Fruit fly (Drosophila melanogaster) whole organism, embryonic: ENCODE data around the gene CG7943.

Experiments
- Atf6 ChIP-seq: fragments of 200-800 bp; sonication (Bioruptor generic); IDR thresholded peaks from 2 replicates; pipeline ENCODE4 v1.3.6; 2022; ENCODE audit warnings: missing biosample characterization, missing genetic modification characterization
- Awh ChIP-seq: fragments of 200-800 bp; sonication (Bioruptor generic); IDR thresholded peaks from 2 replicates; pipeline ENCODE4, ENCODE4 v1.3.6; 2022; ENCODE audit warnings: missing biosample characterization, missing genetic modification characterization
- Bgb ChIP-seq: fragments of 200-800 bp; sonication (Bioruptor generic); IDR thresholded peaks from 2 replicates; pipeline ENCODE4 v1.3.6; 2022; ENCODE audit warnings: missing biosample characterization, missing genetic modification characterization; ENCODE audit not compliant: partially characterized antibody
- CG10147 ChIP-seq: fragments of 200-800 bp; sonication (Bioruptor generic); optimal IDR thresholded peaks from 2 replicates; lab custom pipeline; 2019; ENCODE audit warnings: missing biosample characterization, mild to moderate bottlenecking, missing genetic modification characterization, moderate library complexity
- CG11504 ChIP-seq: fragments of 200-800 bp; sonication (Bioruptor generic); optimal IDR thresholded peaks from 3 replicates; lab custom pipeline; 2019; ENCODE audit warnings: missing biosample characterization, mild to moderate bottlenecking, missing genetic modification characterization, moderate library complexity
- CG13424 ChIP-seq: fragments of 200-800 bp; sonication (Bioruptor generic); optimal IDR thresholded peaks from 2 replicates; lab custom pipeline; 2019; ENCODE audit warnings: missing biosample characterization, mild to moderate bottlenecking, missing genetic modification characterization, moderate library complexity
- CG15269 ChIP-seq: fragments of 200-800 bp; sonication (Bioruptor generic); optimal IDR thresholded peaks from 2 replicates; lab custom pipeline; 2018; ENCODE audit warnings: missing biosample characterization, mild to moderate bottlenecking, missing genetic modification characterization, moderate library complexity
- CG17186 ChIP-seq: fragments of 200-800 bp; sonication (Bioruptor generic); optimal IDR thresholded peaks from 3 replicates; lab custom pipeline; 2017; ENCODE audit warnings: missing biosample characterization, missing genetic modification reagents, missing genetic modification characterization
- CG17361 ChIP-seq: fragments of 200-800 bp; sonication (Bioruptor generic); IDR thresholded peaks from 3 replicates; pipeline ENCODE4 v1.3.6; 2022; ENCODE audit warnings: missing biosample characterization, missing genetic modification characterization
- CG17829 ChIP-seq: fragments of 200-800 bp; optimal IDR thresholded peaks from 2 replicates; lab custom pipeline; 2019; ENCODE audit warnings: missing biosample characterization, mild to moderate bottlenecking, missing genetic modification characterization, moderate library complexity
- CG18262 ChIP-seq: fragments of 200-800 bp; optimal IDR thresholded peaks from 3 replicates; lab custom pipeline; 2019; ENCODE audit warnings: missing biosample characterization, mild to moderate bottlenecking, missing genetic modification characterization, moderate library complexity
- CG2678 ChIP-seq: fragments of 200-800 bp; sonication (Bioruptor generic); optimal IDR thresholded peaks from 3 replicates; lab custom pipeline; 2019; ENCODE audit warnings: missing biosample characterization, mild to moderate bottlenecking, missing genetic modification characterization, moderate library complexity
- CG2712 ChIP-seq: fragments of 200-800 bp; optimal IDR thresholded peaks from 3 replicates; lab custom pipeline; 2019; ENCODE audit warnings: missing biosample characterization, mild to moderate bottlenecking, missing genetic modification characterization, moderate library complexity
- CG30403 ChIP-seq: fragments of 200-800 bp; sonication (Bioruptor generic); optimal IDR thresholded peaks from 3 replicates; lab custom pipeline; 2016; ENCODE audit warnings: missing biosample characterization, missing genetic modification characterization
- CG31224 ChIP-seq: fragments of 200-800 bp; sonication (Bioruptor generic); IDR thresholded peaks from 2 replicates; pipeline ENCODE4 v1.3.6; 2022; ENCODE audit warnings: missing biosample characterization, missing genetic modification characterization
- CG32532 ChIP-seq: fragments of 200-800 bp; sonication (Bioruptor generic); IDR thresholded peaks from 2 replicates; pipeline ENCODE4 v1.3.6; 2022; ENCODE audit warnings: missing biosample characterization, missing genetic modification characterization
- CG4360 ChIP-seq: fragments of 200-800 bp; sonication (Bioruptor generic); IDR thresholded peaks from 2 replicates; pipeline ENCODE4 v1.3.6; 2022; ENCODE audit warnings: missing biosample characterization, missing genetic modification characterization
- CG4424 ChIP-seq: fragments of 200-800 bp; sonication (Bioruptor generic); optimal IDR thresholded peaks from 3 replicates; lab custom pipeline; 2016; ENCODE audit warnings: missing biosample characterization, missing genetic modification characterization
- CG4730 ChIP-seq: fragments of 200-800 bp; sonication (Bioruptor generic); IDR thresholded peaks from 2 replicates; pipeline ENCODE4 v1.3.6; 2022; ENCODE audit warnings: missing biosample characterization, missing genetic modification characterization
- CG5245 ChIP-seq: fragments of 200-800 bp; sonication (Bioruptor generic); optimal IDR thresholded peaks from 3 replicates; lab custom pipeline; 2016; ENCODE audit warnings: missing biosample characterization, missing genetic modification characterization
- CG6689 ChIP-seq: fragments of 200-800 bp; sonication (Bioruptor generic); IDR thresholded peaks from 2 replicates; pipeline ENCODE4 v1.3.6; 2022; ENCODE audit warnings: missing biosample characterization, missing genetic modification characterization
- CG8089 ChIP-seq: fragments of 200-800 bp; sonication (Bioruptor generic); optimal IDR thresholded peaks from 3 replicates; lab custom pipeline; 2016; ENCODE audit warnings: missing biosample characterization, missing genetic modification characterization
- CG8765 ChIP-seq: fragments of 200-800 bp; sonication (Bioruptor generic); IDR thresholded peaks from 2 replicates; pipeline ENCODE4 v1.3.6; 2022; ENCODE audit warnings: missing biosample characterization, missing genetic modification characterization
- CG8924 ChIP-seq: fragments of 200-800 bp; optimal IDR thresholded peaks from 3 replicates; lab custom pipeline; 2019; ENCODE audit warnings: missing biosample characterization, mild to moderate bottlenecking, missing genetic modification characterization, moderate library complexity
- CTCF ChIP-seq: fragments of 200-800 bp; sonication (Bioruptor generic); optimal IDR thresholded peaks from 2 replicates; lab custom pipeline; 2017; ENCODE audit warnings: missing biosample characterization, mild to moderate bottlenecking, missing genetic modification characterization, moderate library complexity
- D ChIP-seq, 2 experiments: fragments of 200-800 bp in 1 of 2; fragments of >200 bp in 1 of 2; sonication (Bioruptor generic) in 1 of 2; optimal IDR thresholded peaks; 2 replicates in 1 of 2; 3 replicates in 1 of 2; lab custom pipeline; 2017; ENCODE audit warnings: mild to moderate bottlenecking in 1 of 2, missing biosample characterization in 1 of 2, missing genetic modification characterization in 1 of 2, missing genetic modification reagents in 1 of 2
- D19A ChIP-seq: fragments of 200-800 bp; optimal IDR thresholded peaks from 3 replicates; lab custom pipeline; 2019; ENCODE audit warnings: missing biosample characterization, mild to moderate bottlenecking, missing genetic modification characterization, moderate library complexity
- Dek ChIP-seq: fragments of 200-800 bp; sonication (Bioruptor generic); optimal IDR thresholded peaks from 3 replicates; lab custom pipeline; 2019; ENCODE audit warnings: missing biosample characterization, mild to moderate bottlenecking, missing genetic modification characterization, moderate library complexity
- HLH3B ChIP-seq: fragments of 200-800 bp; sonication (Bioruptor generic); IDR thresholded peaks from 2 replicates; pipeline ENCODE4 v1.3.6; 2022; ENCODE audit warnings: missing biosample characterization, missing genetic modification characterization
- HmgZ ChIP-seq: fragments of 200-800 bp; sonication (Bioruptor generic); optimal IDR thresholded peaks from 2 replicates; lab custom pipeline; 2018; ENCODE audit warnings: missing biosample characterization, mild to moderate bottlenecking, missing genetic modification characterization
- Poxn ChIP-seq: fragments of 200-800 bp; sonication (Bioruptor generic); IDR thresholded peaks from 2 replicates; pipeline ENCODE4 v1.3.6; 2022; ENCODE audit warnings: missing biosample characterization, missing genetic modification characterization
- Sox102F ChIP-seq: fragments of 200-800 bp; sonication (Bioruptor generic); optimal IDR thresholded peaks from 2 replicates; lab custom pipeline; 2018; ENCODE audit warnings: missing biosample characterization, mild to moderate bottlenecking, missing genetic modification characterization, moderate library complexity
- Ssrp ChIP-seq: fragments of 200-800 bp; sonication (Bioruptor generic); optimal IDR thresholded peaks from 2 replicates; lab custom pipeline; 2018; ENCODE audit warnings: missing biosample characterization, mild to moderate bottlenecking, missing genetic modification characterization, moderate library complexity
- ap ChIP-seq: fragments of 200-800 bp; sonication (Bioruptor generic); IDR thresholded peaks from 2 replicates; pipeline ENCODE4 v1.3.6; 2022; ENCODE audit warnings: missing biosample characterization, missing genetic modification characterization
- ase ChIP-seq: fragments of 200-800 bp; sonication (Bioruptor generic); IDR thresholded peaks from 3 replicates; pipeline ENCODE4 v1.3.6; 2022; ENCODE audit warnings: missing biosample characterization, missing genetic modification characterization
- bsh ChIP-seq, 2 experiments: fragments of 200-800 bp; sonication (Bioruptor generic); optimal IDR thresholded peaks; 2 replicates each; lab custom pipeline; 2017 to 2018; ENCODE audit warnings: mild to moderate bottlenecking in 2 of 2, missing biosample characterization in 2 of 2, missing genetic modification characterization in 2 of 2, moderate library complexity in 1 of 2
- ci ChIP-seq: fragments of 200-800 bp; sonication (Bioruptor generic); IDR thresholded peaks from 3 replicates; pipeline ENCODE4 v1.3.6; 2022; ENCODE audit warnings: missing biosample characterization, missing genetic modification characterization
- croc ChIP-seq: fragments of 200-800 bp; sonication (Bioruptor generic); conservative IDR thresholded peaks from 3 replicates; pipeline ENCODE4 v1.3.6; 2022; ENCODE audit warnings: missing biosample characterization, missing genetic modification characterization
- cwo ChIP-seq: fragments of 200-800 bp; sonication (Bioruptor generic); optimal IDR thresholded peaks from 3 replicates; lab custom pipeline; 2017; ENCODE audit warnings: missing biosample characterization, missing genetic modification characterization, mild to moderate bottlenecking, moderate library complexity, missing genetic modification reagents
- dysf ChIP-seq: fragments of 200-800 bp; sonication (Bioruptor generic); IDR thresholded peaks from 3 replicates; pipeline ENCODE4 v1.3.6; 2022; ENCODE audit warnings: missing biosample characterization, missing genetic modification characterization
- fd96Cb ChIP-seq: fragments of 200-800 bp; sonication (Bioruptor generic); optimal IDR thresholded peaks from 2 replicates; lab custom pipeline; 2018; ENCODE audit warnings: missing biosample characterization, mild to moderate bottlenecking, missing genetic modification characterization, moderate library complexity
- ken ChIP-seq: fragments of 200-800 bp; sonication (Bioruptor generic); IDR thresholded peaks from 3 replicates; pipeline ENCODE4 v1.3.6; 2022; ENCODE audit warnings: missing biosample characterization, missing genetic modification characterization
- lmd ChIP-seq: fragments of 200-800 bp; sonication (Bioruptor generic); IDR thresholded peaks from 2 replicates; pipeline ENCODE4 v1.3.6; 2022; ENCODE audit warnings: missing biosample characterization, missing genetic modification characterization
- mam ChIP-seq: fragments of 200-800 bp; sonication (Bioruptor generic); optimal IDR thresholded peaks from 3 replicates; lab custom pipeline; 2016; ENCODE audit warnings: missing biosample characterization, missing genetic modification characterization
- nau ChIP-seq: fragments of 200-800 bp; sonication (Bioruptor generic); optimal IDR thresholded peaks from 3 replicates; lab custom pipeline; 2017; ENCODE audit warnings: missing biosample characterization, mild to moderate bottlenecking, missing genetic modification characterization, missing genetic modification reagents
- ranshi ChIP-seq: fragments of 200-800 bp; sonication (Bioruptor generic); IDR thresholded peaks from 2 replicates; pipeline ENCODE4 v1.3.6; 2022; ENCODE audit warnings: missing biosample characterization, missing genetic modification characterization
- ro ChIP-seq: fragments of 200-800 bp; sonication (Bioruptor generic); IDR thresholded peaks from 2 replicates; pipeline ENCODE4 v1.3.6; 2022; ENCODE audit warnings: missing biosample characterization, missing genetic modification characterization
- row ChIP-seq: fragments of 200-800 bp; sonication (Bioruptor generic); IDR thresholded peaks from 3 replicates; pipeline ENCODE4 v1.3.6; 2022; ENCODE audit warnings: missing biosample characterization, missing genetic modification characterization
- shn ChIP-seq: fragments of 200-800 bp; sonication (Bioruptor generic); optimal IDR thresholded peaks from 3 replicates; lab custom pipeline; 2016; ENCODE audit warnings: missing biosample characterization, missing genetic modification characterization
- sisA ChIP-seq: fragments of 200-800 bp; sonication (Bioruptor generic); IDR thresholded peaks from 2 replicates; pipeline ENCODE4 v1.3.6; 2022; ENCODE audit warnings: missing biosample characterization, missing genetic modification characterization
- stc ChIP-seq: fragments of 200-800 bp; sonication (Bioruptor generic); IDR thresholded peaks from 2 replicates; pipeline ENCODE4 v1.3.6; 2022; ENCODE audit warnings: missing biosample characterization, missing genetic modification characterization

Gene CG7943

DNA sequence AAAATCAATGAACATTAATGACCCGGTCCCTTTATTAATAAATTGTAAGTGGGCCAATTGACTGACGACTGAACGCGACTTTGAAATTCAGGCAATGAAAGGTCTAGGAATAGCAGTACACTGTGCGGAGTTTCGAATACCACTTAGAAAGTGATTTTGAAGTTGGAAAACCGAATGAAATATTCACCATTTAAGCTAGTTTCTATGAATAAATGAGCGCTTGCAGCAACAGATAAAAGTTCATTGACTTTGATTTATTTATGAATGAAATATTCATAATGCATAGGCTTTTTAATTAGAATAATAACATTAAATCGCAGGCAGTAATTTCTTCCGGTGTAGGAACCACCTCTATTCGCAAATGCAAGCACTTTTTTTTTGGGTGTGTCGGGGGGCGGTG lies 25.3 kb upstream of the CG7943 start (continued):
- TF ChIP-seq Bgb (no peak), CG31224 (GFP tag; lab: Robert Waterston, UW) (no peak), Ssrp (tag; lab: Kevin White, UChicago) (peak; percentile 40), CTCF (GFP tag; lab: Kevin White, UChicago) (no peak), Awh (GFP tag; lab: Robert Waterston, UW) (0 out of 2 replicates have a peak, but pooled peaks have one; percentile 46), ap (GFP tag; lab: Robert Waterston, UW) (0 out of 2 replicates have a peak, but pooled peaks have one; percentile 8), CG30403 (GFP tag; lab: Kevin White, UChicago) (peak; percentile 44), CG17361 (GFP tag; lab: Robert Waterston, UW) (0 out of 3 replicates have a peak, but pooled peaks have one; percentile 16), cwo (peak; percentile 8), CG4730 (GFP tag; lab: Robert Waterston, UW) (0 out of 2 replicates have a peak, but pooled peaks have one; percentile 27), croc (GFP tag; lab: Robert Waterston, UW) (no peak), Poxn (GFP tag; lab: Robert Waterston, UW) (no peak), CG15269 (peak; percentile 32), ro (no peak), CG5245 (GFP tag; lab: Kevin White, UChicago) (no peak), CG18262 (tag; lab: Kevin White, UChicago) (peak; percentile 32), mam (GFP tag; lab: Kevin White, UChicago) (no peak), CG2678 (tag; lab: Kevin White, UChicago) (peak; percentile 38), ken (GFP tag; lab: Robert Waterston, UW) (no peak), bsh (GFP tag; optimal IDR thresholded peaks at IDR 0.05; lab: Kevin White, UChicago) (peak in 1 of 2 experiments; percentile 29), shn (GFP tag; lab: Kevin White, UChicago) (no peak), CG10147 (GFP tag; lab: Kevin White, UChicago) (no peak), D19A (no peak), fd96Cb (tag; lab: Kevin White, UChicago) (peak; percentile 43), ase (GFP tag; lab: Robert Waterston, UW) (no peak), CG6689 (GFP tag; lab: Robert Waterston, UW) (peak; percentile 44; the same call in 1 of the 2 replicates), ranshi (GFP tag; lab: Robert Waterston, UW) (peak; percentile 9; the same call in 1 of the 2 replicates), CG8765 (no peak), HLH3B (GFP tag; lab: Robert Waterston, UW) (0 out of 2 replicates have a peak, but pooled peaks have one; percentile 8), Dek (tag; lab: Kevin White, UChicago) (peak; percentile 8), Atf6 (GFP tag; lab: Robert Waterston, UW) (peak; percentile 24; the same call in 1 of the 2 replicates), CG4424 (peak; percentile 29), sisA (peak; percentile 29; the same call in 1 of the 2 replicates), nau (GFP tag; lab: Kevin White, UChicago) (no peak), row (GFP tag; lab: Robert Waterston, UW) (peak; percentile 58), stc (GFP tag; lab: Robert Waterston, UW) (peak; percentile 9; the same call in 1 of the 2 replicates), CG8924 (tag; lab: Kevin White, UChicago) (peak; percentile 8), CG2712 (tag; lab: Kevin White, UChicago) (peak; percentile 30), CG17829 (tag; lab: Kevin White, UChicago) (peak; percentile 18), CG17186 (GFP tag; lab: Kevin White, UChicago) (no peak), Sox102F (no peak), lmd (GFP tag; lab: Robert Waterston, UW) (peak; percentile 30; the same call in 1 of the 2 replicates), ci (GFP tag; lab: Robert Waterston, UW) (no peak), dysf (peak; percentile 59; the same call in 1 of the 3 replicates), D (optimal IDR thresholded peaks at IDR 0.05; lab: Kevin White, UChicago) (no peak), D (GFP tag; optimal IDR thresholded peaks at IDR 0.05; lab: Kevin White, UChicago) (peak; percentile 17), HmgZ (tag; lab: Kevin White, UChicago) (no peak), CG32532 (peak; percentile 27; the same call in 1 of the 2 replicates), CG11504 (peak; percentile 53), CG8089 (GFP tag; lab: Kevin White, UChicago) (no peak), CG13424 (peak; percentile 16), CG4360 (GFP tag; lab: Robert Waterston, UW) (no peak)
